1 fruit fly cellular context compared by ENCODE assay signal in genomic region chr3L:7510414-7511384, dm6.
A peak's percentile ranks its signal among the peaks of the same experiment; 100 is the strongest.
TF ChIP-seq lines count a peak whose summit lies in the region.

TSS of gene CG7546 (plus strand) at chr3L:7510986.

TF ChIP-seq in whole organism, embryonic, 481 proteins besides CTCF, POLR2A, EP300 and RAD21 (continued from another document and continues in another):
- TF ChIP-seq HLH3B (GFP tag; IDR thresholded peaks at IDR 0.05; lab: Robert Waterston, UW) (0 out of 2 replicates have a peak, but pooled peaks have one; percentile 15), ATbp (GFP tag; optimal IDR thresholded peaks at IDR 0.05; lab: Kevin White, UChicago) (no peak), NC2α (GFP tag; optimal IDR thresholded peaks at IDR 0.05; lab: Kevin White, UChicago) (no peak), CG12659 (GFP tag; optimal IDR thresholded peaks at IDR 0.05; lab: Kevin White, UChicago) (peak; percentile 69), CG1233 (GFP tag; optimal IDR thresholded peaks at IDR 0.05; lab: Kevin White, UChicago) (no peak), CG14667 (GFP tag; IDR thresholded peaks at IDR 0.05; lab: Robert Waterston, UW) (0 out of 2 replicates have a peak, but pooled peaks have one; percentile 23), CG7271 (tag; optimal IDR thresholded peaks at IDR 0.05; lab: Kevin White, UChicago) (no peak), Blimp-1 (GFP tag; optimal IDR thresholded peaks at IDR 0.05; lab: Kevin White, UChicago) (no peak), CG7786 (GFP tag; optimal IDR thresholded peaks at IDR 0.05; lab: Kevin White, UChicago) (no peak), CG1529 (GFP tag; optimal IDR thresholded peaks at IDR 0.05; lab: Kevin White, UChicago) (no peak), Xrp1 (GFP tag; IDR thresholded peaks at IDR 0.05; lab: Robert Waterston, UW) (no peak), prd (optimal IDR thresholded peaks at IDR 0.05; lab: Kevin White, UChicago) (no peak), prd (GFP tag; IDR thresholded peaks at IDR 0.05; lab: Robert Waterston, UW) (peak; percentile 52; the same call in 2 of the 3 replicates), bsh (GFP tag; optimal IDR thresholded peaks at IDR 0.05; lab: Kevin White, UChicago) (peak in 1 of 2 experiments; percentile 17), Bteb2 (GFP tag; optimal IDR thresholded peaks at IDR 0.05; lab: Kevin White, UChicago) (no peak), sens-2 (GFP tag; IDR thresholded peaks at IDR 0.05; lab: Robert Waterston, UW) (no peak), CG15269 (tag; optimal IDR thresholded peaks at IDR 0.05; lab: Kevin White, UChicago) (no peak), Side (GFP tag; optimal IDR thresholded peaks at IDR 0.05; lab: Kevin White, UChicago) (no peak), jing (GFP tag; optimal IDR thresholded peaks at IDR 0.05; lab: Kevin White, UChicago) (no peak), CG8290 (GFP tag; optimal IDR thresholded peaks at IDR 0.05; lab: Kevin White, UChicago) (peak; percentile 42), CG8290 (tag; optimal IDR thresholded peaks at IDR 0.05; lab: Kevin White, UChicago) (no peak), ranshi (GFP tag; IDR thresholded peaks at IDR 0.05; lab: Robert Waterston, UW) (peak; percentile 26; the same call in 1 of the 2 replicates), CG1602 (GFP tag; optimal IDR thresholded peaks at IDR 0.05; lab: Kevin White, UChicago) (peak; percentile 28), scrt (GFP tag; optimal IDR thresholded peaks at IDR 0.05; lab: Kevin White, UChicago) (no peak), CG34422 (GFP tag; IDR thresholded peaks at IDR 0.05; lab: Robert Waterston, UW) (peak; percentile 75; the same call in 2 of the 3 replicates), CG10274 (GFP tag; optimal IDR thresholded peaks at IDR 0.05; lab: Kevin White, UChicago) (no peak), dmrt11E (tag; optimal IDR thresholded peaks at IDR 0.05; lab: Kevin White, UChicago) (peak; percentile 47), CG14965 (GFP tag; optimal IDR thresholded peaks at IDR 0.05; lab: Kevin White, UChicago; ENCODE audit: borderline replicate concordance) (no peak), CG33557 (GFP tag; optimal IDR thresholded peaks at IDR 0.05; lab: Kevin White, UChicago) (peak; percentile 19), Dref (GFP tag; IDR thresholded peaks at IDR 0.05; lab: Robert Waterston, UW) (peak; percentile 49), trh (GFP tag; optimal IDR thresholded peaks at IDR 0.05; lab: Kevin White, UChicago) (no peak), sens (GFP tag; lab: Kevin White, UChicago) (peak; percentile 34), phol (tag; optimal IDR thresholded peaks at IDR 0.05; lab: Kevin White, UChicago) (peak; percentile 91), CG9437 (GFP tag; optimal IDR thresholded peaks at IDR 0.05; lab: Kevin White, UChicago) (no peak), CG7556 (GFP tag; optimal IDR thresholded peaks at IDR 0.05; lab: Kevin White, UChicago) (peak; percentile 30), croc (GFP tag; conservative IDR thresholded peaks at IDR 0.05; lab: Robert Waterston, UW) (no peak), btn (GFP tag; optimal IDR thresholded peaks at IDR 0.05; lab: Kevin White, UChicago) (no peak), eve (GFP tag; optimal IDR thresholded peaks at IDR 0.05; lab: Kevin White, UChicago) (no peak), CG1792 (GFP tag; optimal IDR thresholded peaks at IDR 0.05; lab: Kevin White, UChicago) (no peak), cad (GFP tag; optimal IDR thresholded peaks at IDR 0.05; lab: Kevin White, UChicago) (no peak), H15 (GFP tag; IDR thresholded peaks at IDR 0.05; lab: Robert Waterston, UW) (no peak), BtbVII (GFP tag; optimal IDR thresholded peaks at IDR 0.05; lab: Kevin White, UChicago) (no peak), Dip2 (GFP tag; IDR thresholded peaks at IDR 0.05; lab: Robert Waterston, UW) (no peak), CG32532 (GFP tag; IDR thresholded peaks at IDR 0.05; lab: Robert Waterston, UW) (peak; percentile 50), Fer2 (tag; optimal IDR thresholded peaks at IDR 0.05; lab: Kevin White, UChicago) (no peak), CG17359 (tag; optimal IDR thresholded peaks at IDR 0.05; lab: Kevin White, UChicago) (no peak), sr (GFP tag; IDR thresholded peaks at IDR 0.05; lab: Robert Waterston, UW) (no peak), Dll (GFP tag; IDR thresholded peaks at IDR 0.05; lab: Robert Waterston, UW; ENCODE audit: partially characterized antibody) (0 out of 4 replicates have a peak, but pooled peaks have one; percentile 30), CG15601 (tag; optimal IDR thresholded peaks at IDR 0.05; lab: Kevin White, UChicago) (peak; percentile 12), tin (GFP tag; optimal IDR thresholded peaks at IDR 0.05; lab: Kevin White, UChicago) (peak; percentile 10), her (GFP tag; optimal IDR thresholded peaks at IDR 0.05; lab: Kevin White, UChicago) (no peak), dm (GFP tag; optimal IDR thresholded peaks at IDR 0.05; lab: Kevin White, UChicago) (peak; percentile 52), HLHmδ (GFP tag; optimal IDR thresholded peaks at IDR 0.05; lab: Kevin White, UChicago) (no peak), kay (GFP tag; optimal IDR thresholded peaks at IDR 0.05; lab: Kevin White, UChicago) (no peak), CG10959 (GFP tag; IDR thresholded peaks at IDR 0.05; lab: Robert Waterston, UW) (no peak), otp (GFP tag; IDR thresholded peaks at IDR 0.05; lab: Robert Waterston, UW) (no peak), ac (GFP tag; optimal IDR thresholded peaks at IDR 0.05; lab: Kevin White, UChicago) (no peak), Ets97D (GFP tag; optimal IDR thresholded peaks at IDR 0.05; lab: Kevin White, UChicago) (peak; percentile 39), Eip74EF (GFP tag; optimal IDR thresholded peaks at IDR 0.05; lab: Kevin White, UChicago) (no peak), grn (GFP tag; optimal IDR thresholded peaks at IDR 0.05; lab: Kevin White, UChicago) (no peak), CG11093 (GFP tag; IDR thresholded peaks at IDR 0.05; lab: Robert Waterston, UW) (no peak), gfzf (GFP tag; optimal IDR thresholded peaks at IDR 0.05; lab: Kevin White, UChicago) (peak; percentile 76), fru (optimal IDR thresholded peaks at IDR 0.05; lab: Kevin White, UChicago) (no peak), sima (GFP tag; optimal IDR thresholded peaks at IDR 0.05; lab: Kevin White, UChicago) (no peak), gsb (GFP tag; IDR thresholded peaks at IDR 0.05; lab: Robert Waterston, UW) (no peak), CG17328 (GFP tag; IDR thresholded peaks at IDR 0.05; lab: Robert Waterston, UW) (no peak), peb (GFP tag; IDR thresholded peaks at IDR 0.05; lab: Robert Waterston, UW) (no peak), Med (GFP tag; lab: Kevin White, UChicago) (peak; percentile 75), Mes4 (GFP tag; optimal IDR thresholded peaks at IDR 0.05; lab: Kevin White, UChicago) (no peak), zfh1 (GFP tag; IDR thresholded peaks at IDR 0.05; lab: Robert Waterston, UW) (no peak), pb (GFP tag; optimal IDR thresholded peaks at IDR 0.05; lab: Kevin White, UChicago) (no peak), nom (GFP tag; optimal IDR thresholded peaks at IDR 0.05; lab: Kevin White, UChicago) (no peak), CG8765 (GFP tag; IDR thresholded peaks at IDR 0.05; lab: Robert Waterston, UW) (no peak), CG17612 (GFP tag; IDR thresholded peaks at IDR 0.05; lab: Robert Waterston, UW) (no peak), CG34224 (GFP tag; IDR thresholded peaks at IDR 0.05; lab: Robert Waterston, UW; ENCODE audit: partially characterized antibody) (no peak), Deaf1 (tag; optimal IDR thresholded peaks at IDR 0.05; lab: Kevin White, UChicago) (peak; percentile 29), CG2678 (tag; optimal IDR thresholded peaks at IDR 0.05; lab: Kevin White, UChicago) (no peak), MTF-1 (GFP tag; optimal IDR thresholded peaks at IDR 0.05; lab: Kevin White, UChicago; ENCODE audit: borderline replicate concordance) (no peak), CG16779 (GFP tag; IDR thresholded peaks at IDR 0.05; lab: Robert Waterston, UW) (no peak), CG11560 (tag; IDR thresholded peaks at IDR 0.05; lab: Robert Waterston, UW) (no peak), CG13296 (GFP tag; optimal IDR thresholded peaks at IDR 0.05; lab: Kevin White, UChicago) (no peak), stwl (tag; optimal IDR thresholded peaks at IDR 0.05; lab: Kevin White, UChicago) (peak; percentile 62), grau (tag; optimal IDR thresholded peaks at IDR 0.05; lab: Kevin White, UChicago) (peak; percentile 63), org-1 (GFP tag; optimal IDR thresholded peaks at IDR 0.05; lab: Kevin White, UChicago) (no peak), slou (GFP tag; optimal IDR thresholded peaks at IDR 0.05; lab: Kevin White, UChicago) (no peak), CG3407 (GFP tag; optimal IDR thresholded peaks at IDR 0.05; lab: Kevin White, UChicago) (no peak), CG10267 (tag; optimal IDR thresholded peaks at IDR 0.05; lab: Kevin White, UChicago) (peak; percentile 61), CG15073 (GFP tag; optimal IDR thresholded peaks at IDR 0.05; lab: Kevin White, UChicago) (no peak), cwo (GFP tag; optimal IDR thresholded peaks at IDR 0.05; lab: Kevin White, UChicago) (no peak), CG18764 (GFP tag; optimal IDR thresholded peaks at IDR 0.05; lab: Kevin White, UChicago) (no peak), HLH4C (GFP tag; IDR thresholded peaks at IDR 0.05; lab: Robert Waterston, UW; ENCODE audit: partially characterized antibody) (0 out of 3 replicates have a peak, but pooled peaks have one; percentile 27), ind (GFP tag; optimal IDR thresholded peaks at IDR 0.05; lab: Kevin White, UChicago) (peak; percentile 56), CG2129 (GFP tag; IDR thresholded peaks at IDR 0.05; lab: Robert Waterston, UW; ENCODE audit: partially characterized antibody) (no peak), yki (optimal IDR thresholded peaks at IDR 0.05; lab: Kevin White, UChicago) (no peak), Sox100B (GFP tag; optimal IDR thresholded peaks at IDR 0.05; lab: Kevin White, UChicago) (no peak), ase (GFP tag; IDR thresholded peaks at IDR 0.05; lab: Robert Waterston, UW) (no peak), CG15696 (tag; optimal IDR thresholded peaks at IDR 0.05; lab: Kevin White, UChicago) (peak; percentile 10), CG18011 (GFP tag; optimal IDR thresholded peaks at IDR 0.05; lab: Kevin White, UChicago) (no peak), Aef1 (GFP tag; IDR thresholded peaks at IDR 0.05; lab: Robert Waterston, UW) (peak; percentile 29; the same call in 1 of the 3 replicates), CG4424 (GFP tag; optimal IDR thresholded peaks at IDR 0.05; lab: Kevin White, UChicago) (peak; percentile 12), ken (GFP tag; IDR thresholded peaks at IDR 0.05; lab: Robert Waterston, UW) (0 out of 3 replicates have a peak, but pooled peaks have one; percentile 15), slbo (GFP tag; IDR thresholded peaks at IDR 0.05; lab: Robert Waterston, UW) (peak; percentile 69), CG12744 (GFP tag; optimal IDR thresholded peaks at IDR 0.05; lab: Kevin White, UChicago) (no peak), CG6175 (GFP tag; IDR thresholded peaks at IDR 0.05; lab: Robert Waterston, UW) (no peak), CG16815 (GFP tag; optimal IDR thresholded peaks at IDR 0.05; lab: Kevin White, UChicago) (peak; percentile 6), CG30020 (tag; optimal IDR thresholded peaks at IDR 0.05; lab: Kevin White, UChicago) (no peak), gcm (GFP tag; optimal IDR thresholded peaks at IDR 0.05; lab: Kevin White, UChicago) (no peak), B-H1 (GFP tag; IDR thresholded peaks at IDR 0.05; lab: Robert Waterston, UW) (no peak), tna (GFP tag; IDR thresholded peaks at IDR 0.05; lab: Robert Waterston, UW; ENCODE audit: partially characterized antibody) (no peak), Ptx1 (GFP tag; IDR thresholded peaks at IDR 0.05; lab: Robert Waterston, UW) (peak; percentile 44; the same call in 1 of the 2 replicates), slp2 (GFP tag; optimal IDR thresholded peaks at IDR 0.05; lab: Kevin White, UChicago) (no peak), CG14860 (GFP tag; IDR thresholded peaks at IDR 0.05; lab: Robert Waterston, UW; ENCODE audit: partially characterized antibody) (no peak), CG6854 (GFP tag; optimal IDR thresholded peaks at IDR 0.05; lab: Kevin White, UChicago) (no peak), CG12942 (GFP tag; optimal IDR thresholded peaks at IDR 0.05; lab: Kevin White, UChicago) (peak; percentile 17), CG18262 (tag; optimal IDR thresholded peaks at IDR 0.05; lab: Kevin White, UChicago) (peak; percentile 39), run (tag; optimal IDR thresholded peaks at IDR 0.05; lab: Kevin White, UChicago) (no peak), fd3F (GFP tag; optimal IDR thresholded peaks at IDR 0.05; lab: Kevin White, UChicago) (no peak), CG18599 (GFP tag; optimal IDR thresholded peaks at IDR 0.05; lab: Kevin White, UChicago) (peak; percentile 5), ap (GFP tag; IDR thresholded peaks at IDR 0.05; lab: Robert Waterston, UW) (0 out of 2 replicates have a peak, but pooled peaks have one; percentile 13), CG10147 (GFP tag; optimal IDR thresholded peaks at IDR 0.05; lab: Kevin White, UChicago) (no peak), zen2 (GFP tag; IDR thresholded peaks at IDR 0.05; lab: Robert Waterston, UW; ENCODE audit: partially characterized antibody) (no peak; the same call in 2 of the 3 replicates), kni (GFP tag; optimal IDR thresholded peaks at IDR 0.05; lab: Kevin White, UChicago) (no peak), ci (GFP tag; IDR thresholded peaks at IDR 0.05; lab: Robert Waterston, UW) (0 out of 3 replicates have a peak, but pooled peaks have one; percentile 21), nerfin-2 (GFP tag; IDR thresholded peaks at IDR 0.05; lab: Robert Waterston, UW; ENCODE audit: partially characterized antibody) (no peak), al (GFP tag; IDR thresholded peaks at IDR 0.05; lab: Robert Waterston, UW) (peak; percentile 51), CG11504 (tag; optimal IDR thresholded peaks at IDR 0.05; lab: Kevin White, UChicago) (peak; percentile 59), CG13775 (GFP tag; optimal IDR thresholded peaks at IDR 0.05; lab: Kevin White, UChicago) (peak; percentile 61), jigr1 (GFP tag; IDR thresholded peaks at IDR 0.05; lab: Robert Waterston, UW) (no peak), CG17186 (GFP tag; optimal IDR thresholded peaks at IDR 0.05; lab: Kevin White, UChicago) (no peak), Abd-B (GFP tag; optimal IDR thresholded peaks at IDR 0.05; lab: Kevin White, UChicago) (peak; percentile 28), B-H2 (GFP tag; optimal IDR thresholded peaks at IDR 0.05; lab: Kevin White, UChicago) (no peak), CG10209 (GFP tag; optimal IDR thresholded peaks at IDR 0.05; lab: Kevin White, UChicago) (peak; percentile 24), CG4707 (GFP tag; optimal IDR thresholded peaks at IDR 0.05; lab: Kevin White, UChicago) (no peak), Atf-2 (GFP tag; optimal IDR thresholded peaks at IDR 0.05; lab: Kevin White, UChicago) (peak; percentile 35)
